Worm (Caenorhabditis elegans) whole organism, L3 larva: ENCODE results near the gene W01B6.6.

Experiments used
- R02D3.7 ChIP-seq: fragments of 150-350 bp; optimal IDR thresholded peaks from 2 replicates; lab custom pipeline; 2014; ENCODE audit warnings: missing biosample characterization, missing genetic modification characterization
- ZK546.5 ChIP-seq: sonication (generic microtip); optimal IDR thresholded peaks from 2 replicates; lab custom pipeline; 2017; ENCODE audit warnings: missing biosample characterization, missing genetic modification characterization
- aly-2 ChIP-seq: fragments of 150-350 bp; optimal IDR thresholded peaks from 2 replicates; lab custom pipeline; 2014; ENCODE audit warnings: missing biosample characterization, missing genetic modification characterization
- ceh-16 ChIP-seq: sonication (generic microtip); optimal IDR thresholded peaks from 2 replicates; lab custom pipeline; 2017; ENCODE audit warnings: missing biosample characterization, missing genetic modification characterization
- ceh-82 ChIP-seq: fragments of 150-350 bp; optimal IDR thresholded peaks from 2 replicates; lab custom pipeline; 2014; ENCODE audit warnings: missing biosample characterization, missing genetic modification characterization
- ceh-9 ChIP-seq: sonication (generic microtip); optimal IDR thresholded peaks from 2 replicates; lab custom pipeline; 2018; ENCODE audit warnings: missing biosample characterization, missing genetic modification characterization
- egl-27 ChIP-seq: sonication (generic microtip); optimal IDR thresholded peaks from 4 replicates; lab custom pipeline; 2017; ENCODE audit warnings: missing biosample characterization, missing genetic modification reagents, missing genetic modification characterization
- egl-5 ChIP-seq: fragments of 150-350 bp; optimal IDR thresholded peaks from 2 replicates; lab custom pipeline; 2017; ENCODE audit warnings: missing biosample characterization, missing genetic modification reagents, missing genetic modification characterization, inconsistent platforms
- elt-1 ChIP-seq: fragments of 150-350 bp; optimal IDR thresholded peaks from 2 replicates; lab custom pipeline; 2014; ENCODE audit warnings: missing biosample characterization, missing genetic modification characterization
- elt-2 ChIP-seq: sonication (generic microtip); optimal IDR thresholded peaks from 2 replicates; lab custom pipeline; 2016; ENCODE audit warnings: missing genetic modification reagents, mild to moderate bottlenecking, missing genetic modification characterization, missing compliant biosample characterization
- elt-3 ChIP-seq, 3 experiments: fragments of 150-350 bp in 1 of 3; sonication (generic microtip) in 2 of 3; optimal IDR thresholded peaks; 2 replicates in 2 of 3; 4 replicates in 1 of 3; lab custom pipeline; 2014 to 2017; ENCODE audit warnings: missing biosample characterization in 3 of 3, missing genetic modification characterization in 3 of 3
- fkh-2 ChIP-seq: fragments of 150-350 bp; optimal IDR thresholded peaks from 2 replicates; lab custom pipeline; 2014; ENCODE audit warnings: missing biosample characterization, missing genetic modification reagents, missing genetic modification characterization
- lin-39 ChIP-seq: fragments of 150-350 bp; optimal IDR thresholded peaks from 2 replicates; lab custom pipeline; 2018; ENCODE audit warnings: missing biosample characterization, missing genetic modification reagents, missing genetic modification characterization
- lsy-12 ChIP-seq: sonication (generic microtip); optimal IDR thresholded peaks from 2 replicates; lab custom pipeline; 2016; ENCODE audit warnings: mild to moderate bottlenecking, missing genetic modification characterization, missing compliant biosample characterization
- mdl-1 ChIP-seq: fragments of 150-350 bp; optimal IDR thresholded peaks from 2 replicates; lab custom pipeline; 2014; ENCODE audit warnings: missing biosample characterization, missing genetic modification characterization
- mml-1 ChIP-seq: fragments of 150-350 bp; sonication (generic microtip); optimal IDR thresholded peaks from 3 replicates; lab custom pipeline; 2014; ENCODE audit warnings: missing biosample characterization, missing genetic modification characterization
- nfya-1 ChIP-seq: sonication (generic microtip); optimal IDR thresholded peaks from 2 replicates; lab custom pipeline; 2017; ENCODE audit warnings: missing genetic modification characterization, mild to moderate bottlenecking, missing compliant biosample characterization, antibody characterized with exemption, moderate library complexity; ENCODE audit not compliant: insufficient read depth
- nhr-12 ChIP-seq: fragments of 150-350 bp; optimal IDR thresholded peaks from 2 replicates; lab custom pipeline; 2014; ENCODE audit warnings: missing biosample characterization, missing genetic modification characterization
- nhr-23 ChIP-seq: fragments of 150-350 bp; optimal IDR thresholded peaks from 2 replicates; lab custom pipeline; 2014; ENCODE audit warnings: missing biosample characterization, missing genetic modification reagents, missing genetic modification characterization
- nhr-237 ChIP-seq: fragments of 150-350 bp; optimal IDR thresholded peaks from 2 replicates; lab custom pipeline; 2014; ENCODE audit warnings: missing biosample characterization, missing genetic modification characterization
- nhr-28 ChIP-seq: fragments of 150-350 bp; optimal IDR thresholded peaks from 2 replicates; lab custom pipeline; 2014; ENCODE audit warnings: missing biosample characterization, missing genetic modification characterization
- nhr-43 ChIP-seq: sonication (generic microtip); optimal IDR thresholded peaks from 2 replicates; lab custom pipeline; 2016; ENCODE audit warnings: mild to moderate bottlenecking, missing genetic modification characterization, missing compliant biosample characterization; ENCODE audit not compliant: poor library complexity, severe bottlenecking
- nhr-67 ChIP-seq: fragments of 150-350 bp; optimal IDR thresholded peaks from 2 replicates; lab custom pipeline; 2014; ENCODE audit warnings: missing biosample characterization, missing genetic modification characterization
- nhr-77 ChIP-seq: fragments of 150-350 bp; optimal IDR thresholded peaks from 2 replicates; lab custom pipeline; 2014; ENCODE audit warnings: missing biosample characterization, missing genetic modification characterization
- pha-4 ChIP-seq: fragments of 150-350 bp; optimal IDR thresholded peaks from 2 replicates; lab custom pipeline; 2014; ENCODE audit warnings: missing biosample characterization, missing genetic modification reagents, missing genetic modification characterization
- pqm-1 ChIP-seq: fragments of 150-350 bp; optimal IDR thresholded peaks from 2 replicates; lab custom pipeline; 2017; ENCODE audit warnings: missing biosample characterization, missing genetic modification characterization, inconsistent platforms
- sea-2 ChIP-seq: fragments of 150-350 bp; sonication (generic microtip); optimal IDR thresholded peaks from 4 replicates; lab custom pipeline; 2014; ENCODE audit warnings: missing biosample characterization, missing genetic modification reagents, missing genetic modification characterization
- skn-1 ChIP-seq: fragments of 150-350 bp; optimal IDR thresholded peaks from 2 replicates; lab custom pipeline; 2014; ENCODE audit warnings: missing biosample characterization, missing genetic modification characterization
- snpc-4 ChIP-seq: fragments of 150-350 bp; optimal IDR thresholded peaks from 2 replicates; lab custom pipeline; 2014; ENCODE audit warnings: missing biosample characterization, missing genetic modification characterization
- unc-39 ChIP-seq: sonication (generic microtip); optimal IDR thresholded peaks from 4 replicates; lab custom pipeline; 2017; ENCODE audit warnings: missing biosample characterization, missing genetic modification characterization
- unc-62 ChIP-seq: fragments of 150-350 bp; sonication (generic microtip); optimal IDR thresholded peaks from 4 replicates; lab custom pipeline; 2014; ENCODE audit warnings: missing biosample characterization, missing genetic modification reagents, missing genetic modification characterization
- zag-1 ChIP-seq: fragments of 150-350 bp; optimal IDR thresholded peaks from 2 replicates; lab custom pipeline; 2014; ENCODE audit warnings: missing biosample characterization, missing genetic modification characterization
- ztf-11 ChIP-seq: fragments of 150-350 bp; optimal IDR thresholded peaks from 2 replicates; lab custom pipeline; 2014; ENCODE audit warnings: missing biosample characterization, missing genetic modification characterization
- ztf-4 ChIP-seq: fragments of 150-350 bp; optimal IDR thresholded peaks from 2 replicates; lab custom pipeline; 2014; ENCODE audit warnings: missing biosample characterization, missing genetic modification characterization

The W01B6.6 gene

DNA sequence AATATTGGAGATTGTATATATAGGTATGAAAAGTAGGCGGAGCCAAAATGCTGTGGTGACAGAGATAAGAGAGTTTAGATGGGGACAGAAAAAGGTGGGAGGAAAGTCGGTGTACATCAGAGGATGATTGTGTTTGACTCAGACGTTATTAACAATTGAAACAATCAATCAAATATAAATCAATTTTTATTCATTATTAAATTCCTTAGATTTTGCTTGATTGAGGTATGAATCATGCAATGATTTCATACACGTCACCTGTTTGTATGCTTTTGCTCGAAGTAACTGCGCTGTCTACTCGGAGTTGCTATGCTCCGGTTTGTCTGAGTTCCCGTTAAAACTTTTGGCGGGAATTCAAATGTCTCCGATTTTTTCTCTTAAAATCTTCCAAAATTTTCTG lies 34.2 kb downstream of the W01B6.6 start, which contains the start of gene C04G2.10:
Gene C04G2.10 (plus strand): TSS at position 301 of the 400 bp plus-strand sequence.
- TF ChIP-seq ceh-9 (tag; lab: Kevin White, UChicago) = no peak
- no peak for TF ChIP-seq pqm-1
- no peak for TF ChIP-seq snpc-4 (tag; lab: Kevin White, UChicago)
- no peak for TF ChIP-seq ztf-11 (tag; lab: Kevin White, UChicago)
- no peak for TF ChIP-seq lsy-12 (tag; lab: Kevin White, UChicago)
- no peak for TF ChIP-seq elt-3 (tag; optimal IDR thresholded peaks at IDR 0.05; lab: Kevin White, UChicago)
- TF ChIP-seq mdl-1 = no peak
- no peak for TF ChIP-seq elt-1 (tag; lab: Kevin White, UChicago)
- TF ChIP-seq zag-1 (tag; lab: Kevin White, UChicago) = no peak
- TF ChIP-seq mml-1 (tag; lab: Kevin White, UChicago) = no peak
- no peak for TF ChIP-seq skn-1 (tag; lab: Kevin White, UChicago)
- no peak for TF ChIP-seq ZK546.5
- TF ChIP-seq, all 47 proteins: peak for 0

DNA sequence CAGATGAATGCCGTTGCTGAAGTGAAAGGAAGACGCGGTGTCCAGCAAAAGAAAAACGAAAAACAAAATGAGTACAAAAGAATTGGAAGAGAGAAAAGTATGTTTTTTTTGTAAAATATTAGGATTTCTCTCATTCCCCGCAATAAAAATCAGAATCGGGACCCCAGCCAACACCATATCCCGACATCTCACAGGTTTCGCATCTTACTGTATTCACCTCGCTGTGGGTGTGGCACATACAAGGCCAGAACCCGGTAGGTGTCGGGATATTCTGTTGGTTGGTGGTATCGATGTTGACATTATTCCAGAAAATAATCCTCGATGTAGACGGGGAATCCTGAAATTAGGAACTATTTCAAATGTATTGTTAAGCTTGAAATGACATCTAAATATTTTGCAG lies 35.8 kb downstream of the W01B6.6 start:
- TF ChIP-seq egl-5 (no peak), egl-27 (tag; lab: Kevin White, UChicago) (no peak), unc-62 (GFP tag; lab: Kevin White, UChicago) (no peak), aly-2 (tag; lab: Kevin White, UChicago) (no peak), ceh-82 (no peak)

DNA sequence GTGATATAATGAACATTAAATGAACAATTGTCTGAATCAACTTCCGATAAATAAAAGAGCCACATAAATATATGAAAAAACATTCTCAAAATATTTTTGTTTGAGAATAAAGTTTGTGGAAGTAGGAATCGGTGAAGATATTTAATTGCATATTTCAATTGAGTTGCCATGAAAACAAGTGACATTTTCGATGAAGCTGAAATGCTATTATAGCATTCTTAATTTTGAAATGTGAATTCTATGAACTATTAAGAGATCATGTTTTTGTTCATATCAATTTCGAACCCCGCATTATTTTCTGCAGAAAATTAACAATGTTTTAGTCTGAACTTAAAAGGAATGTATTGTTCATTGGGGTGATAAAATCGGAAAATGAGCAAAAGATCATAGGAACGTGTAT lies 41.3 kb downstream of the W01B6.6 start, which contains the start of gene irld-21:
Gene irld-21 (minus strand): TSS at position 101 of the 400 bp plus-strand sequence.
- TF ChIP-seq fkh-2 (tag; lab: Kevin White, UChicago) (no peak), R02D3.7 (tag; lab: Kevin White, UChicago) (no peak), nfya-1 (tag; lab: Kevin White, UChicago) (no peak), ZK546.5 (no peak), lsy-12 (tag; lab: Kevin White, UChicago) (no peak), nhr-43 (tag; lab: Kevin White, UChicago) (no peak), pqm-1 (no peak), unc-39 (no peak), nhr-28 (tag; lab: Kevin White, UChicago) (no peak), nhr-237 (tag; lab: Kevin White, UChicago) (no peak), snpc-4 (tag; lab: Kevin White, UChicago) (no peak), elt-1 (tag; lab: Kevin White, UChicago) (no peak), ceh-82 (no peak), ztf-4 (no peak), nhr-23 (tag; lab: Kevin White, UChicago) (no peak), lin-39 (no peak)

DNA sequence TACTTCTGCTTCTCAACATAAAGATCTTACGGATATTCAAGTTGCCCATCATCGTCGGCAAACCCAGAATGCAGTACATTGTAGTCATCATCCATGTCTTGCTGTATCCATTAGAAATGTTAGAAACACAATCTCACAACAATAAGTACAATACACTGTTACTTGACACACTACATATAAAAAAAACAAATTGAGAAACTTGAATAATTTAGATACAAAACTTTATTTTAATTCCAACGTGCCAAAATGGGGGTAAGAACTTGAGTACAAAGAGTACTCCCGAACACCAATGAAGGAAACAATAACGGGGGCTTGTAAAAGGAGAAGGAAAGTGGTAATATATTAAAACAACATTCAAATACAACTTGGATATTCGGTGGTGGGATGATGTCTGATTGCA lies 45.6 kb downstream of the W01B6.6 start, which contains the start of gene ctf-18:
Gene ctf-18 (minus strand): TSS at position 101 of the 400 bp plus-strand sequence.
- no peak for TF ChIP-seq nhr-23 (tag; lab: Kevin White, UChicago)
- TF ChIP-seq ceh-16 (tag; lab: Kevin White, UChicago) = no peak
- TF ChIP-seq pha-4 (tag; lab: Kevin White, UChicago) = no peak
- no peak for TF ChIP-seq nhr-67 (tag; lab: Kevin White, UChicago)
- no peak for TF ChIP-seq mml-1 (tag; lab: Kevin White, UChicago)

DNA sequence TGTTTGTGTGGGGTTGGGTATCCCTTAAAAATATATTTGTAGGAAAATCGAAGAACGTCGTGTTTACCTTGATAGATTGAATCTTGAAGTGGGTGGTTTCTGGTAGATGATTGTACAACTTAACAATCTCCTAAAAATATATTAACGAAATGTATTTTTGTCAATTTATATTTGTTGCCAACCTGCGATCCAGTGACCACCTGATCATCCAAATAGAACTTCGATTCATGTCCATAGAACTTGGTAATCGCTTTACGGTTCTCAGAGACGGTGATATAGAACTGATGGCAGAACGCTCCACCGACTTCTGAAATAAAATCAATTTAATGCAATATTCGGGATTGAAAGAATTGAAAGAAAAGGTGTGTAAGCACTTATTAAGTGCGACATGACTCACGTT lies 47.5 kb downstream of the W01B6.6 start:
- TF ChIP-seq R02D3.7 (tag; lab: Kevin White, UChicago) (no peak), nhr-237 (tag; lab: Kevin White, UChicago) (no peak), aly-2 (tag; lab: Kevin White, UChicago) (no peak), egl-27 (tag; lab: Kevin White, UChicago) (no peak), nhr-77 (tag; lab: Kevin White, UChicago) (no peak), egl-5 (no peak), elt-2 (tag; lab: Kevin White, UChicago) (no peak), snpc-4 (tag; lab: Kevin White, UChicago) (no peak), nhr-12 (tag; lab: Kevin White, UChicago) (no peak), ceh-16 (tag; lab: Kevin White, UChicago) (no peak), mml-1 (tag; lab: Kevin White, UChicago) (no peak), sea-2 (GFP tag; lab: Kevin White, UChicago) (no peak), nhr-23 (tag; lab: Kevin White, UChicago) (no peak), ceh-9 (tag; lab: Kevin White, UChicago) (no peak)
